Worm (Caenorhabditis elegans): ENCODE data around the gene men-1.

Gene men-1

DNA sequence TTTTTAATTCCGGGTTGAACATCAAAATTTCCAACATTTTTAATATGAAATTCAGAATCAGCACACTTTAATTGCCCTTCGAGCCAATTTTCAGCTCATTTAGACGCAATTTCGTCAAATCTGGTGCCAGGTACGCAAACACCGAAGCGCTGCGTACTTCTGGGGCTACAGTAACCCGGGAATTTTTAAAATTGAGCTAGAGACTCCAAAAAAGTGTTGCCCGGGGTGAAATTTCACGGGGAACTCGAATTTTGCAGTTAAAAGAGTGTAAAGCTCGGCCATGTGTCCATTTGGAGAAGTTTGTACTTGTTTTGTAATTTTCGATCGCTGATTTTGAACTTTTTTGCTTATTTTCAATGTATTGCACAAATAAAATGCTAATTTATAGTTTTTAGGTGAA lies 8.3 kb upstream of the men-1 start:
- TF ChIP-seq nhr-77 (tag; optimal IDR thresholded peaks at IDR 0.05) (no peak), nhr-11 (tag; optimal IDR thresholded peaks at IDR 0.05) (no peak), jun-1 (tag; optimal IDR thresholded peaks at IDR 0.05) (no peak), R02D3.7 (tag; optimal IDR thresholded peaks at IDR 0.05) (no peak)

DNA sequence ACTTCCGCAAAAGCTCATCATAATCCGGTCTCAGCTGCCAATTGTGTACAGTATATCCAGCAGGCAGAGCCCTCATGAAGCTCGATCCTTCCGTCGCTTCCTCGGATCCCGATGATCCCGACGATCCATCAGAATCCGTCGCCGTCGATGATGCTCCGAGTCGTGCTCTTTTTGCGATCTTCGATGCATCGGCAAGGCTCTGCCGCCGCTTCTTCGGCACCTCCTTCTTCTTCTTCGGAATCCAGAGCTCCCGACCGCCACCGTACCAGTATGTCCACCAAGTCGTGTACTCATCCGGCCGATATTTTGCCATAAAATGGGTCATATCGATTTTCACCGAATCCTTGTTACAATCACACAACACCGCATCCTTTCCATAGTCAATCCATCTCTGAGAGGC lies 6.0 kb upstream of the men-1 start:
- TF ChIP-seq sea-2 (GFP tag; optimal IDR thresholded peaks at IDR 0.05), result no peak
- TF ChIP-seq pha-4 (tag; optimal IDR thresholded peaks at IDR 0.05), result no peak
- TF ChIP-seq nhr-25 (tag; optimal IDR thresholded peaks at IDR 0.05), result no peak
- no peak for TF ChIP-seq ceh-28 (tag; optimal IDR thresholded peaks at IDR 0.05)
- TF ChIP-seq nhr-76 (tag; optimal IDR thresholded peaks at IDR 0.05), result no peak
- no peak for TF ChIP-seq R02D3.7 (tag; optimal IDR thresholded peaks at IDR 0.05)
- no peak for TF ChIP-seq fkh-2 (tag; optimal IDR thresholded peaks at IDR 0.05)
- no peak for TF ChIP-seq tbx-2 (tag; optimal IDR thresholded peaks at IDR 0.05)
- no peak for TF ChIP-seq nhr-67 (tag; optimal IDR thresholded peaks at IDR 0.05)

DNA sequence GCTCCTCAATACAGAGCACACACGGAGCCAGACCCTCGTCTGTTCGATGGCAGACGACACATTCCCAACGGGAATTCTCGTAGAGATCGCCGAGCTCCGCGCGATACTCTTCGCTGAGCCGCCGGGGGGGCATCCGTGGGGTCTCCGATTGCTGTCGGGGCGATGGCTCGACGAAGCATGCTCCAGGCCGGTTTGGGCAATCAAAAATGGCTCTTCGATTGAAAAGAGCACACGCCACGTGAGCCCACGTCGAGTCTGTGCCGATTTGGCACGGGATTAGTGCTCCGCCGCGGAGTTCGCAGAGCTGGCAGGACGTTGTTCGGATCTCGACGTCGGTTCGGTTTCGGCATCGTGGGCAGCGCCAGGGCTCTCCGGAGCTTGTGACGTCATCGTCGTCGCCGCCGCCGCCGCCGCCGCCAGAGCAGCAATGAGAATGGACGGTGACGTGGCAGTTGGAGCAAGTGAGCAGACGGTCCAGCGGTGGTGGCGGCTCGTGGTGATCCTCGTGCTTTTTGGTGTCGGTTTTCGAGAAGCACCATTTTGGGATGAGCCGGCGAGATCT lies 3.4 kb upstream of the men-1 start:
- TF ChIP-seq ceh-16 (tag; optimal IDR thresholded peaks at IDR 0.05) (no peak), mdl-1 (tag; optimal IDR thresholded peaks at IDR 0.05) (no peak), tbx-2 (tag; optimal IDR thresholded peaks at IDR 0.05) (no peak), ztf-4 (tag; optimal IDR thresholded peaks at IDR 0.05) (no peak), elt-1 (tag; optimal IDR thresholded peaks at IDR 0.05) (no peak), nhr-77 (tag; optimal IDR thresholded peaks at IDR 0.05) (no peak), nhr-43 (tag; optimal IDR thresholded peaks at IDR 0.05; ENCODE audit: poor library complexity, severe bottlenecking) (no peak), nhr-67 (tag; optimal IDR thresholded peaks at IDR 0.05) (no peak), aly-2 (tag; optimal IDR thresholded peaks at IDR 0.05) (no peak), fkh-10 (GFP tag; optimal IDR thresholded peaks at IDR 0.05) (no peak), nhr-25 (tag; optimal IDR thresholded peaks at IDR 0.05) (no peak), lsy-12 (tag; optimal IDR thresholded peaks at IDR 0.05) (no peak), nhr-11 (tag; optimal IDR thresholded peaks at IDR 0.05) (no peak), elt-2 (tag; optimal IDR thresholded peaks at IDR 0.05) (no peak), lin-15B (tag; optimal IDR thresholded peaks at IDR 0.05) (no peak), egl-5 (tag; optimal IDR thresholded peaks at IDR 0.05) (no peak), ceh-28 (tag; optimal IDR thresholded peaks at IDR 0.05) (no peak)

DNA sequence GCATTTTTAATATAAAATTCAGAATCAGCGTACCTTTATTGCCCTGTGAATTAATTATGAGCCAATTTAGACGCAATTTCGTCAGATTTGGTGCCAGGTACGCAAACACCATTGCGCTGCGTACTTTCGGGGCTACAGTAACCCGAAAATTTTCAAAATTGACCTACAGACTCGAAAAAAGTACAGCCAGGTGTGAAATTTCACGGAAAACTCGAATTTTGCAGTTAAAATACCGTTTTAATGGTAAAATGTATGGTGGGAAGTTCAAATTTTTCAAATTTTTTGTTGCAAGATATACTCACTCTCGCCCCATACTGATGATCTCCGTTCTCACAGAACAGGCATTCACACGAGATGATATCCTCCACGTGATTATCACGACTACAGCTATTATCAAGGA lies 2.6 kb upstream of the men-1 start:
- TF ChIP-seq jun-1 (tag; optimal IDR thresholded peaks at IDR 0.05) (no peak), mml-1 (tag; optimal IDR thresholded peaks at IDR 0.05) (no peak), ceh-9 (tag; optimal IDR thresholded peaks at IDR 0.05) (no peak), ztf-4 (tag; optimal IDR thresholded peaks at IDR 0.05) (no peak), tbx-2 (tag; optimal IDR thresholded peaks at IDR 0.05) (no peak)

DNA sequence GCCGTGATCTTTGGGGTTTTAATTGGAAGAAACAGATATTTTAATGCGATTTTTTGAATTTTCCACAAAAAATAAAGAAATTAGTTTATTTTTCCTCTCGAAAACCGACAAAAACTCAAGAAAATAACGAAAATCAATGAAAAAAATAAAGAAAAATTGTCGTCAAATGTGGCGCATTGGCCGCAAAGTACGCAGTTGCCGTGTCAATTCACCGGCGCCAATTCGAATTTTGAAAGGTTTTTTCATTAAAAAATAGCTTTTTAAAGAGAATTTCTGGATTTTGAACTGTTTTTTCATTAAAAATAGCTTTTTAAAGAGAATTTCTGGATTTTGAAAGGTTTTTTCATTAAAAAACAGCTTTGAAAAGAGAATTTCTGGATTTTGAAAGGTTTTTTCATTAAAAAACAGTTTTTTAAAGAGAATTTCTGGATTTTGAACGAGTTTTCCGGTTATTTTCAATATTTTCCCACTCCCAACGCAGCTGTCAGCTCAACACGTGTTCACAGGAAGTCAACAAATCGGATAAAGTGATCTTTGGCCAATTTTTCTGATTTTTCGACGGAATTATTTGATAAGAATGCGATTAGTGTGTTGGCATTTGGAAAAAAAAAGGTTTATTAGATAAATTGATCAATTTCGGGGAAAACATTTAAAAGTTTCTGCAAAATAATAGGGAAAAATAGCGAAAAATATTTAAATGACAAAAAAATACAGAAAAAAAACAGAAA lies 619 bp upstream of the men-1 start:
- TF ChIP-seq nfya-1 (tag; optimal IDR thresholded peaks at IDR 0.05; ENCODE audit: insufficient read depth), result no peak
- TF ChIP-seq snpc-4 (tag; optimal IDR thresholded peaks at IDR 0.05), result no peak
- peak; percentile 52 for TF ChIP-seq elt-2 (tag; optimal IDR thresholded peaks at IDR 0.05)
- TF ChIP-seq mml-1 (tag; optimal IDR thresholded peaks at IDR 0.05), result no peak
- TF ChIP-seq nhr-11 (tag; optimal IDR thresholded peaks at IDR 0.05), result no peak
- no peak for TF ChIP-seq lin-15B (tag; optimal IDR thresholded peaks at IDR 0.05)

DNA sequence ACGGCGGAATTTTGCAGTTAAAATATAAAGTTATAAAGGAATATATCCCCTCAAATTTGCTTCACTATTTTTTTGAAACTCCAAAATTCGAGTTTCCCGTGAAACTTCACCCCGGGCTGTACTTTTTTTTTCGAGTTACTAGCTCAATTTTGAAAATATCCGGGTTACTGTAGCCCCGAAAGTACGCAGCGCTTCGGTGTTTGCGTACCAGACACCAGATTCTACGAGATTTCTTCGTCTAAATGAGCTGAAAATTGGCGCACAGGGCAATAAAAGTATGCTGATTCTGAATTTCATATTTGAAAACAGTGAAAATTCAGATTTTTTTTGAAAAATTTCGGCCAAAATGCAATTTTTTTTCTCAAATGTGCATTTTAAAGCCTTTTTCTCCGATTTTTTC lies 3.0 kb downstream of the men-1 start:
- TF ChIP-seq nhr-23 (tag; optimal IDR thresholded peaks at IDR 0.05) (no peak), snpc-4 (tag; optimal IDR thresholded peaks at IDR 0.05) (no peak), sea-2 (GFP tag; optimal IDR thresholded peaks at IDR 0.05) (no peak), egl-5 (tag; optimal IDR thresholded peaks at IDR 0.05) (no peak), R02D3.7 (tag; optimal IDR thresholded peaks at IDR 0.05) (no peak), fkh-2 (tag; optimal IDR thresholded peaks at IDR 0.05) (no peak), pha-4 (tag; optimal IDR thresholded peaks at IDR 0.05) (no peak), mdl-1 (tag; optimal IDR thresholded peaks at IDR 0.05) (no peak), nhr-43 (tag; optimal IDR thresholded peaks at IDR 0.05; ENCODE audit: poor library complexity, severe bottlenecking) (no peak), ztf-4 (tag; optimal IDR thresholded peaks at IDR 0.05) (no peak), lsy-12 (tag; optimal IDR thresholded peaks at IDR 0.05) (no peak)
